Worm (Caenorhabditis elegans) whole organism, young adult: ENCODE measurements around the gene R13A5.10.

ENCODE experiments used
- F52B5.7 ChIP-seq: sonication (generic microtip); optimal IDR thresholded peaks from 2 replicates; lab custom pipeline; 2016; ENCODE audit warnings: mild to moderate bottlenecking, missing genetic modification characterization, missing compliant biosample characterization
- ama-1 ChIP-seq, 3 experiments: fragments of 150-350 bp in 1 of 3; sonication (generic microtip) in 2 of 3; optimal IDR thresholded peaks; 2 replicates each; lab custom pipeline; 2014 to 2018; ENCODE audit warnings: missing biosample characterization in 2 of 3, missing genetic modification characterization in 2 of 3, missing genetic modification reagents in 2 of 3
- chd-7 ChIP-seq: sonication (generic microtip); optimal IDR thresholded peaks from 2 replicates; lab custom pipeline; 2016; ENCODE audit warnings: mild to moderate bottlenecking, missing genetic modification characterization, moderate library complexity, missing compliant biosample characterization
- dox-1 ChIP-seq: fragments of 200-800 bp; sonication (Bioruptor generic); IDR thresholded peaks from 2 replicates; pipeline ENCODE4 v1.3.6; 2022; ENCODE audit warnings: missing genetic modification reagents, missing genetic modification characterization, missing compliant biosample characterization
- dpl-1 ChIP-seq: fragments of 150-350 bp; optimal IDR thresholded peaks from 2 replicates; lab custom pipeline; 2014; ENCODE audit warnings: missing biosample characterization, missing genetic modification reagents, missing genetic modification characterization
- egrh-3 ChIP-seq: fragments of 200-800 bp; sonication (Bioruptor generic); IDR thresholded peaks from 2 replicates; pipeline ENCODE4 v1.3.6; 2022; ENCODE audit warnings: missing genetic modification reagents, missing genetic modification characterization, missing compliant biosample characterization
- lin-40 ChIP-seq: sonication (generic microtip); optimal IDR thresholded peaks from 2 replicates; lab custom pipeline; 2016; ENCODE audit warnings: missing genetic modification characterization, mild to moderate bottlenecking, missing compliant biosample characterization, missing genotype, missing genetic modification reagents
- mel-28 ChIP-seq: sonication (generic microtip); optimal IDR thresholded peaks from 2 replicates; lab custom pipeline; 2016; ENCODE audit warnings: borderline replicate concordance, mild to moderate bottlenecking, missing genetic modification characterization, missing compliant biosample characterization
- nfya-1 ChIP-seq: sonication (generic microtip); optimal IDR thresholded peaks from 2 replicates; lab custom pipeline; 2017; ENCODE audit warnings: antibody characterized with exemption, missing compliant biosample characterization, missing genetic modification characterization, borderline replicate concordance; ENCODE audit not compliant: insufficient read depth
- pha-4 ChIP-seq: fragments of 150-350 bp; sonication (generic microtip); optimal IDR thresholded peaks from 2 replicates; lab custom pipeline; 2014; ENCODE audit warnings: missing biosample characterization, missing genetic modification reagents, missing genetic modification characterization
- unc-130 ChIP-seq: sonication (generic microtip); optimal IDR thresholded peaks from 2 replicates; lab custom pipeline; 2016; ENCODE audit warnings: missing genetic modification reagents, missing genetic modification characterization, missing compliant biosample characterization
- unc-62 ChIP-seq: fragments of 150-350 bp; optimal IDR thresholded peaks from 2 replicates; lab custom pipeline; 2014; ENCODE audit warnings: missing biosample characterization, missing genetic modification reagents, missing genetic modification characterization
- ztf-6 ChIP-seq: fragments of 200-800 bp; sonication (Bioruptor generic); IDR thresholded peaks from 2 replicates; pipeline ENCODE4 v1.3.6; 2022; ENCODE audit warnings: missing genetic modification reagents, missing genetic modification characterization, missing compliant biosample characterization

- TF ChIP-seq ama-1 (optimal IDR thresholded peaks at IDR 0.05; lab: Kevin White, UChicago) (no peak), ama-1 (GFP tag; optimal IDR thresholded peaks at IDR 0.05; lab: Kevin White, UChicago) (no peak), ztf-6 (no peak), egrh-3 (GFP tag; lab: Robert Waterston, UW) (no peak), pha-4 (no peak), F52B5.7 (no peak), nfya-1 (tag; lab: Kevin White, UChicago) (no peak), chd-7 (tag; lab: Kevin White, UChicago) (no peak), dox-1 (GFP tag; lab: Robert Waterston, UW) (no peak), unc-130 (GFP tag; lab: Kevin White, UChicago) (no peak), dpl-1 (no peak), mel-28 (tag; lab: Kevin White, UChicago) (no peak), lin-40 (tag; lab: Kevin White, UChicago) (no peak), unc-62 (no peak)
Measured at ce11 chrIII:7588214-7588613, 5.4 kb upstream of the R13A5.10 start, which contains the start of gene R13A5.15.
